Worm (Caenorhabditis elegans) whole organism, L4 larva: ENCODE results near the gene ard-1.

Experiments used
- F10B5.3 ChIP-seq: sonication (generic microtip); optimal IDR thresholded peaks from 2 replicates; lab custom pipeline; 2016; ENCODE audit warnings: mild to moderate bottlenecking, missing genetic modification characterization, missing compliant biosample characterization
- F26F4.8 ChIP-seq: fragments of 200-800 bp; sonication (Bioruptor generic); conservative IDR thresholded peaks from 2 replicates; pipeline ENCODE4 v1.3.6; 2022; ENCODE audit warnings: missing genetic modification characterization, missing compliant biosample characterization
- F49E8.2 ChIP-seq: sonication (generic microtip); optimal IDR thresholded peaks from 2 replicates; lab custom pipeline; 2016; ENCODE audit warnings: missing compliant biosample characterization, mild to moderate bottlenecking, missing genetic modification characterization, borderline replicate concordance
- T20F7.1 ChIP-seq: fragments of 200-800 bp; sonication (Bioruptor generic); optimal IDR thresholded peaks from 2 replicates; lab custom pipeline; 2018; ENCODE audit warnings: mild to moderate bottlenecking, missing genetic modification characterization, missing compliant biosample characterization
- ZK546.5 ChIP-seq, 2 experiments: sonication (generic microtip); optimal IDR thresholded peaks; 2 replicates each; lab custom pipeline; 2017; ENCODE audit warnings: missing biosample characterization in 2 of 2, missing genetic modification characterization in 2 of 2
- aly-2 ChIP-seq: sonication (generic microtip); optimal IDR thresholded peaks from 2 replicates; lab custom pipeline; 2018; ENCODE audit warnings: missing biosample characterization, missing genetic modification characterization
- ama-1 ChIP-seq: fragments of 150-350 bp; optimal IDR thresholded peaks from 2 replicates; lab custom pipeline; 2014; ENCODE audit warnings: inconsistent platforms, mixed read lengths
- attf-4 ChIP-seq: sonication (generic microtip); optimal IDR thresholded peaks from 3 replicates; lab custom pipeline; 2017; ENCODE audit warnings: missing biosample characterization, missing genetic modification characterization
- cey-2 ChIP-seq: sonication (generic microtip); optimal IDR thresholded peaks from 3 replicates; lab custom pipeline; 2017; ENCODE audit warnings: missing genetic modification characterization, mild to moderate bottlenecking, missing compliant biosample characterization, antibody characterized with exemption, borderline replicate concordance; ENCODE audit not compliant: insufficient read depth
- daf-16 ChIP-seq, 3 experiments: sonication (generic microtip); optimal IDR thresholded peaks; 2 replicates each; lab custom pipeline; 2016 to 2017; ENCODE audit warnings: missing genetic modification characterization in 3 of 3, missing genetic modification reagents in 3 of 3, mild to moderate bottlenecking in 2 of 3, missing compliant biosample characterization in 2 of 3, missing biosample characterization in 1 of 3, moderate library complexity in 1 of 3
- daf-19 ChIP-seq: fragments of 200-800 bp; sonication (Bioruptor generic); conservative IDR thresholded peaks from 2 replicates; pipeline ENCODE4 v1.3.6; 2022; ENCODE audit warnings: missing genetic modification characterization, missing compliant biosample characterization
- daf-8 ChIP-seq: fragments of 200-800 bp; sonication (Bioruptor generic); IDR thresholded peaks from 2 replicates; pipeline ENCODE4 v1.3.6; 2022; ENCODE audit warnings: missing genetic modification characterization, missing compliant biosample characterization
- dpl-1 ChIP-seq: fragments of 150-350 bp; optimal IDR thresholded peaks from 2 replicates; lab custom pipeline; 2014; ENCODE audit warnings: missing biosample characterization, missing genetic modification reagents, missing genetic modification characterization
- dve-1 ChIP-seq: sonication (generic microtip); optimal IDR thresholded peaks from 2 replicates; lab custom pipeline; 2017; ENCODE audit warnings: antibody characterized with exemption, mild to moderate bottlenecking, missing genetic modification characterization, missing compliant biosample characterization; ENCODE audit not compliant: insufficient read depth
- egl-27 ChIP-seq: sonication (generic microtip); optimal IDR thresholded peaks from 3 replicates; lab custom pipeline; 2017; ENCODE audit warnings: missing biosample characterization, missing genetic modification reagents, missing genetic modification characterization
- fkh-10 ChIP-seq: fragments of 150-350 bp; optimal IDR thresholded peaks from 2 replicates; lab custom pipeline; 2014; ENCODE audit warnings: missing biosample characterization, missing genetic modification reagents, missing genetic modification characterization
- hlh-30 ChIP-seq: sonication (generic microtip); optimal IDR thresholded peaks from 2 replicates; lab custom pipeline; 2017; ENCODE audit warnings: antibody characterized with exemption, mild to moderate bottlenecking, missing genetic modification characterization, missing compliant biosample characterization; ENCODE audit not compliant: insufficient read depth
- lin-1 ChIP-seq: fragments of 200-800 bp; sonication (Bioruptor generic); IDR thresholded peaks from 2 replicates; pipeline ENCODE4 v1.3.6; 2022; ENCODE audit warnings: missing genetic modification reagents, missing genetic modification characterization, missing compliant biosample characterization
- lin-13 ChIP-seq: fragments of 150-350 bp; optimal IDR thresholded peaks from 2 replicates; lab custom pipeline; 2014; ENCODE audit warnings: missing biosample characterization, missing genetic modification reagents, missing genetic modification characterization
- lin-38 ChIP-seq: fragments of 200-800 bp; sonication (Bioruptor generic); IDR thresholded peaks from 2 replicates; pipeline ENCODE4 v1.3.6; 2022; ENCODE audit warnings: missing genetic modification reagents, missing genetic modification characterization, missing compliant biosample characterization
- lsy-2 ChIP-seq, 2 experiments: fragments of 150-350 bp in 1 of 2; sonication (generic microtip) in 1 of 2; optimal IDR thresholded peaks; 2 replicates each; lab custom pipeline; 2014 to 2017; ENCODE audit warnings: missing biosample characterization in 2 of 2, missing genetic modification characterization in 2 of 2
- madf-5 ChIP-seq, 2 experiments: fragments of 200-800 bp; sonication (Bioruptor generic); IDR thresholded peaks; 2 replicates each; pipeline ENCODE4 v1.3.6; 2022; ENCODE audit warnings: missing compliant biosample characterization in 2 of 2, missing genetic modification characterization in 2 of 2
- mep-1 ChIP-seq: fragments of 150-350 bp; sonication (generic microtip); optimal IDR thresholded peaks from 3 replicates; lab custom pipeline; 2014; ENCODE audit warnings: missing biosample characterization, missing genetic modification characterization
- mxl-2 ChIP-seq: fragments of 200-800 bp; sonication (Bioruptor generic); conservative IDR thresholded peaks from 2 replicates; pipeline ENCODE4 v1.3.6; 2022; ENCODE audit warnings: missing genetic modification reagents, missing genetic modification characterization, missing compliant biosample characterization
- nhr-28 ChIP-seq: fragments of 150-350 bp; optimal IDR thresholded peaks from 2 replicates; lab custom pipeline; 2014; ENCODE audit warnings: missing biosample characterization, missing genetic modification characterization
- nhr-6 ChIP-seq: fragments of 150-350 bp; optimal IDR thresholded peaks from 2 replicates; lab custom pipeline; 2014; ENCODE audit warnings: missing biosample characterization, missing genetic modification characterization
- nhr-77 ChIP-seq: fragments of 150-350 bp; optimal IDR thresholded peaks from 2 replicates; lab custom pipeline; 2014; ENCODE audit warnings: missing biosample characterization, missing genetic modification characterization
- pqm-1 ChIP-seq: sonication (generic microtip); optimal IDR thresholded peaks from 2 replicates; lab custom pipeline; 2017; ENCODE audit warnings: missing biosample characterization, missing genetic modification characterization
- saeg-2 ChIP-seq: fragments of 200-800 bp; sonication (Bioruptor generic); IDR thresholded peaks from 2 replicates; pipeline ENCODE4 v1.3.6; 2022; ENCODE audit warnings: missing genetic modification reagents, missing genetic modification characterization, missing compliant biosample characterization
- set-16 ChIP-seq: fragments of 200-800 bp; sonication (Bioruptor generic); IDR thresholded peaks from 2 replicates; pipeline ENCODE4 v1.3.6; 2022; ENCODE audit warnings: missing genetic modification reagents, missing genetic modification characterization, missing compliant biosample characterization
- snpc-1.2 ChIP-seq: fragments of 200-800 bp; sonication (Bioruptor generic); IDR thresholded peaks from 2 replicates; pipeline ENCODE4 v1.3.6; 2022; ENCODE audit warnings: missing genetic modification reagents, missing genetic modification characterization, missing compliant biosample characterization
- spr-1 ChIP-seq: sonication (generic microtip); optimal IDR thresholded peaks from 2 replicates; lab custom pipeline; 2016; ENCODE audit warnings: mild to moderate bottlenecking, missing genetic modification characterization, missing compliant biosample characterization
- unc-130 ChIP-seq: sonication (generic microtip); optimal IDR thresholded peaks from 2 replicates; lab custom pipeline; 2016; ENCODE audit warnings: missing genetic modification reagents, missing genetic modification characterization, missing compliant biosample characterization
- unc-62 ChIP-seq, 3 experiments: fragments of 150-350 bp in 1 of 3; sonication (generic microtip); optimal IDR thresholded peaks in 2 of 3; peaks in 1 of 3; 1 replicate in 1 of 3; 2 replicates in 2 of 3; lab custom pipeline; 2014 to 2017; ENCODE audit warnings: missing biosample characterization in 3 of 3, missing genetic modification characterization in 3 of 3, missing genetic modification reagents in 3 of 3, missing genotype in 1 of 3
- zag-1 ChIP-seq: fragments of 150-350 bp; optimal IDR thresholded peaks from 2 replicates; lab custom pipeline; 2014; ENCODE audit warnings: missing biosample characterization, missing genetic modification characterization
- zfp-3 ChIP-seq: fragments of 200-800 bp; sonication (Bioruptor generic); conservative IDR thresholded peaks from 2 replicates; pipeline ENCODE4 v1.3.6; 2022; ENCODE audit warnings: missing genetic modification reagents, missing genetic modification characterization, missing compliant biosample characterization
- zip-2 ChIP-seq: fragments of 150-350 bp; optimal IDR thresholded peaks from 2 replicates; lab custom pipeline; 2014; ENCODE audit warnings: missing biosample characterization, missing genetic modification characterization

Gene ard-1

DNA sequence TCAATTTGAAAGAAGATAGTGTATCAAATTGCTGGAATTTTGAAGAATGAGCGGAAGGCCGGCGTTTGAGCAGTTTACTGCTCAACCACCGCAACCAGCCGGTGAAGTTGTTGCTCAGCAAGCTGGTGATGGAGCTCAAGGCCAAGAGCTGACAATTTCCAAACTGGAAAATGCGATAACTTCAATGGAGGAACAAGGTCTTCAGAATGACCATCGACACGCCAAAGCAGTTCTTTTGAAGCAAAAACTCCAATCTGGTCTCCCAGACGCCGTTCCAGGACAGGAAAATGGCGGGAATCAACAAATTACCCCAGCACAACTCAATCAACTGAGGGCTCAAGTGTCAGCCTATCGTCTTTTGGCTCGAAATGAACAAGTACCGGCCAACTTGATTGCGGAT is 5.1 kb upstream of the ard-1 start:
- TF ChIP-seq set-16 (GFP tag; lab: Robert Waterston, UW) (0 out of 2 replicates have a peak, but pooled peaks have one; percentile 6), unc-62 (GFP tag; optimal IDR thresholded peaks at IDR 0.05 in 1 of 2; lab: Kevin White, UChicago) (peak in 1 of 2 experiments; percentile 92), unc-62 (tag; optimal IDR thresholded peaks at IDR 0.05; lab: Kevin White, UChicago) (no peak), pqm-1 (tag; lab: Kevin White, UChicago) (no peak)

ce11 chrIV:11130774-11131173 is 305 bp upstream of the ard-1 start:
- TF ChIP-seq zip-2 (tag; lab: Kevin White, UChicago) (no peak), nhr-28 (tag; lab: Kevin White, UChicago) (peak; percentile 20), mep-1 (tag; lab: Kevin White, UChicago) (peak; percentile 47), daf-16 (GFP tag; optimal IDR thresholded peaks at IDR 0.05; lab: Kevin White, UChicago) (no peak), daf-16 (tag; optimal IDR thresholded peaks at IDR 0.05; lab: Kevin White, UChicago) (peak; percentile 83), zag-1 (tag; lab: Kevin White, UChicago) (no peak), aly-2 (tag; lab: Kevin White, UChicago) (no peak), set-16 (GFP tag; lab: Robert Waterston, UW) (no peak), cey-2 (tag; lab: Kevin White, UChicago) (no peak), nhr-77 (peak; percentile 32), unc-62 (GFP tag; optimal IDR thresholded peaks at IDR 0.05 in 1 of 2; lab: Kevin White, UChicago) (no peak), unc-62 (tag; optimal IDR thresholded peaks at IDR 0.05; lab: Kevin White, UChicago) (no peak), lsy-2 (tag; optimal IDR thresholded peaks at IDR 0.05; lab: Kevin White, UChicago) (peak in 1 of 2 experiments; percentile 12), dve-1 (tag; lab: Kevin White, UChicago) (peak; percentile 69), mxl-2 (GFP tag; lab: Robert Waterston, UW) (no peak), saeg-2 (GFP tag; lab: Robert Waterston, UW) (no peak), spr-1 (no peak), zfp-3 (GFP tag; lab: Robert Waterston, UW) (no peak), madf-5 (GFP tag; IDR thresholded peaks at IDR 0.05; lab: Robert Waterston, UW) (no peak)

DNA sequence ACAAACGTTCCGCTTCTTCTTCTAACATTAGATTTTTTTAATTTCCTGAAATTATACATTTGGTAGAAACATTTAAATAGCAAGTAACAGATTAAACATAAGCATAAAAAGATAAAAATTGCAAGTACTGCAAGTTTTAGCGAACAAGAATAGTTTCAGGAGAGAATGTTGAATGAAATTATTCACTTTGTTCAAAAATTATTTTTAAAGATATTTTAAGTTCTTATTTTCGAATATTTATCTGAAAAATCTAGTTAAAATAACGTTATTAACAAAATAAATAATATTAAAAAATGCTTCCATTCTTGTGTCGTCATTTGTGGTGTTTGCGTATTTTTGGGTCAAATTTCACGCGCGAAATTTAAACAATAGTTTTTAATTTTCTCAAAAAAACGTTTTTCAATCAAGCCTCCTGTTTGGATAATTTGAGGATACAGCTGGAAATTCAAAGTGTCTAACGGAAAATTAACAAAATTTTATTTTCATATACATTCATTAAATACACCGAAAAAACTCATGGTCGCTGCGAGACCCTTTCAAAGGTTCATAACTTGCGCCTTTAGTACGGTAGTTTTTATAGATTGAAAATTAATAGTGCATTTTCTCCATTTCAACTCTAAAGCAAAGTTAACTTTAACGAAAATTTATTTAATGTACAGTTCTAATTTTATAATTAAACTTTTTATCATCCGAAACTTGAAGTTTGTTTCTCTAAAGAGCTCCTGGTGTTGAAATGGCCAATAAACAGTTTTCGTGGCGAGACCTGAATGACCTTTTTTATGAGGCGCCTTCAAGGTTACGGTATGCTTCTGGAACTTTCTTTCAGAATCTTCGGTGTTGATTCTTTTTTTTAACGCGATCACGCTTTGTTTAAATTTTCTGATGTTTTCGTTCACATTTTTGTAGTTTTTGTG is 11.5 kb downstream of the ard-1 start, which contains the start of gene skih-2:
Gene skih-2, minus strand, starts transcription at position 51 of the 914 bp plus-strand sequence.
- TF ChIP-seq T20F7.1, result peak; percentile 40
- TF ChIP-seq lin-13 (GFP tag; lab: Kevin White, UChicago), result no peak
- peak; percentile 64 for TF ChIP-seq F49E8.2
- no peak for TF ChIP-seq F10B5.3 (tag; lab: Kevin White, UChicago)
- TF ChIP-seq daf-19 (GFP tag; lab: Robert Waterston, UW), result no peak
- no peak for TF ChIP-seq lin-1 (GFP tag; lab: Robert Waterston, UW)
- TF ChIP-seq hlh-30, result peak; percentile 29
- peak; percentile 8 for TF ChIP-seq fkh-10
- TF ChIP-seq daf-8, result no peak
- TF ChIP-seq daf-16 (GFP tag; optimal IDR thresholded peaks at IDR 0.05; lab: Kevin White, UChicago), result no peak
- TF ChIP-seq daf-16 (tag; optimal IDR thresholded peaks at IDR 0.05; lab: Kevin White, UChicago), result peak; percentile 34
- peak; percentile 21; the same call in 1 of the 2 replicates for TF ChIP-seq snpc-1.2 (GFP tag; lab: Robert Waterston, UW)
- TF ChIP-seq F26F4.8 (GFP tag; lab: Robert Waterston, UW), result no peak
- TF ChIP-seq attf-4 (tag; lab: Kevin White, UChicago), result no peak
- peak; percentile 15 for TF ChIP-seq nhr-6 (tag; lab: Kevin White, UChicago)
- TF ChIP-seq unc-130, result peak; percentile 32
- TF ChIP-seq lin-38 (GFP tag; lab: Robert Waterston, UW), result peak; percentile 40
- peak; percentile 36 for TF ChIP-seq egl-27 (tag; lab: Kevin White, UChicago)
- TF ChIP-seq ama-1, result no peak
- peak; percentile 93 for TF ChIP-seq dpl-1 (GFP tag; lab: Kevin White, UChicago)
- peak; percentile 7 for TF ChIP-seq nhr-77
- TF ChIP-seq ZK546.5 (tag; optimal IDR thresholded peaks at IDR 0.05; lab: Kevin White, UChicago), result peak in 1 of 2 experiments; percentile 9
- peak in 1 of 2 experiments; percentile 78 for TF ChIP-seq lsy-2 (tag; optimal IDR thresholded peaks at IDR 0.05; lab: Kevin White, UChicago)
